Worm (Caenorhabditis elegans): ENCODE measurements around the gene hrg-2.

The hrg-2 gene

ce11 chrV:12410416-12411001, at the start of gene hrg-2:
hrg-2 (minus strand) TSS chrV:12410513.
- peak; percentile 2 for TF ChIP-seq mep-1 (tag; optimal IDR thresholded peaks at IDR 0.05)
- TF ChIP-seq nhr-48 (tag; optimal IDR thresholded peaks at IDR 0.05) = peak; percentile 64
- peak; percentile 40 for TF ChIP-seq hlh-30 (tag; optimal IDR thresholded peaks at IDR 0.05; ENCODE audit: insufficient read depth)
- TF ChIP-seq nhr-28 (tag; optimal IDR thresholded peaks at IDR 0.05) = peak; percentile 14
- TF ChIP-seq nhr-77 (tag; optimal IDR thresholded peaks at IDR 0.05) = no peak
- peak; percentile 31 for TF ChIP-seq aha-1 (tag)
- peak; percentile 11 for TF ChIP-seq dve-1 (tag; optimal IDR thresholded peaks at IDR 0.05; ENCODE audit: insufficient read depth)
- no peak for TF ChIP-seq lin-1 (GFP tag; IDR thresholded peaks at IDR 0.05)
- peak; percentile 93 for TF ChIP-seq ztf-7 (tag; optimal IDR thresholded peaks at IDR 0.05)
- no peak for TF ChIP-seq R02D3.7 (tag; optimal IDR thresholded peaks at IDR 0.05)
- TF ChIP-seq mdl-1 (tag; optimal IDR thresholded peaks at IDR 0.05) = no peak

- TF ChIP-seq egl-43 (GFP tag; IDR thresholded peaks at IDR 0.05) = peak; percentile 42; the same call in 1 of the 2 replicates
- TF ChIP-seq ctbp-1 (GFP tag; IDR thresholded peaks at IDR 0.05) = 0 out of 2 replicates have a peak, but pooled peaks have one; percentile 14
- no peak for TF ChIP-seq php-3 (GFP tag; IDR thresholded peaks at IDR 0.05)
- no peak for TF ChIP-seq nhr-42 (GFP tag; IDR thresholded peaks at IDR 0.05)
- TF ChIP-seq set-16 (GFP tag; IDR thresholded peaks at IDR 0.05) = peak; percentile 93
- TF ChIP-seq dmd-8 (GFP tag; IDR thresholded peaks at IDR 0.05) = 0 out of 2 replicates have a peak, but pooled peaks have one; percentile 38
- no peak for TF ChIP-seq lin-15B (tag; optimal IDR thresholded peaks at IDR 0.05)
- peak; percentile 27 for TF ChIP-seq aha-1 (tag)
Measured at ce11 chrV:12455695-12456094, 45.4 kb upstream of the hrg-2 start.

ce11 chrV:12450441-12450840, 40.1 kb upstream of the hrg-2 start, which contains the start of gene F28C1.1:
F28C1.1 (plus strand) TSS chrV:12450805.
- TF ChIP-seq zfp-3 (GFP tag; conservative IDR thresholded peaks at IDR 0.05) (no peak), Y75B8A.6 (GFP tag; IDR thresholded peaks at IDR 0.05) (no peak), nhr-6 (tag; optimal IDR thresholded peaks at IDR 0.05) (peak; percentile 55), Y105C5A.15 (GFP tag; IDR thresholded peaks at IDR 0.05) (no peak), T20F7.1 (GFP tag; optimal IDR thresholded peaks at IDR 0.05) (peak; percentile 93), dpl-1 (GFP tag; optimal IDR thresholded peaks at IDR 0.05) (peak; percentile 84), Y48G9A.11 (GFP tag; IDR thresholded peaks at IDR 0.05) (peak; percentile 92), R02D3.7 (tag; optimal IDR thresholded peaks at IDR 0.05) (peak; percentile 16), ceh-20 (GFP tag; IDR thresholded peaks at IDR 0.05) (no peak), lin-29 (GFP tag; IDR thresholded peaks at IDR 0.05) (no peak)

ce11 chrV:12449902-12450301, 39.6 kb upstream of the hrg-2 start, which contains the start of gene C54D10.10:
C54D10.10 (minus strand) TSS chrV:12450002.
- TF ChIP-seq lin-1 (GFP tag; IDR thresholded peaks at IDR 0.05) (no peak), ama-1 (optimal IDR thresholded peaks at IDR 0.05) (no peak), daf-12 (tag; optimal IDR thresholded peaks at IDR 0.05) (no peak)

- TF ChIP-seq D1046.2 (GFP tag; IDR thresholded peaks at IDR 0.05) (no peak), lin-29 (GFP tag; IDR thresholded peaks at IDR 0.05) (no peak), mxl-2 (GFP tag; conservative IDR thresholded peaks at IDR 0.05) (no peak), ceh-62 (tag; optimal IDR thresholded peaks at IDR 0.05) (no peak), arid-1 (GFP tag; conservative IDR thresholded peaks at IDR 0.05) (no peak), madf-5 (GFP tag; IDR thresholded peaks at IDR 0.05) (no peak), lim-7 (GFP tag; IDR thresholded peaks at IDR 0.05) (no peak), zip-11 (GFP tag; IDR thresholded peaks at IDR 0.05) (no peak), Y75B8A.6 (GFP tag; IDR thresholded peaks at IDR 0.05) (no peak), dpl-1 (GFP tag; optimal IDR thresholded peaks at IDR 0.05) (no peak), ctbp-1 (GFP tag; IDR thresholded peaks at IDR 0.05) (no peak), cey-2 (tag; optimal IDR thresholded peaks at IDR 0.05; ENCODE audit: borderline replicate concordance, insufficient read depth) (no peak), nhr-25 (tag; optimal IDR thresholded peaks at IDR 0.05; ENCODE audit: borderline replicate concordance, insufficient read depth) (no peak), aly-2 (tag; optimal IDR thresholded peaks at IDR 0.05) (no peak), hlh-11 (tag; optimal IDR thresholded peaks at IDR 0.05) (no peak), zfp-3 (GFP tag; conservative IDR thresholded peaks at IDR 0.05) (no peak)
Measured at ce11 chrV:12446895-12447294, 36.6 kb upstream of the hrg-2 start, which contains the start of the genes pals-38 and C54D10.9. pals-38 (minus strand) TSS chrV:12446995. C54D10.9 (plus strand) TSS chrV:12447153.

Data from whole organism, L4 larva.